Worm (Caenorhabditis elegans) whole organism, dauer: ENCODE data around the gene F02E11.4.

Source experiments
- unc-62 ChIP-seq: sonication (generic microtip); optimal IDR thresholded peaks from 2 replicates; lab custom pipeline; 2017; ENCODE audit warnings: missing biosample characterization, missing genetic modification reagents, missing genetic modification characterization

F02E11.4 gene

DNA sequence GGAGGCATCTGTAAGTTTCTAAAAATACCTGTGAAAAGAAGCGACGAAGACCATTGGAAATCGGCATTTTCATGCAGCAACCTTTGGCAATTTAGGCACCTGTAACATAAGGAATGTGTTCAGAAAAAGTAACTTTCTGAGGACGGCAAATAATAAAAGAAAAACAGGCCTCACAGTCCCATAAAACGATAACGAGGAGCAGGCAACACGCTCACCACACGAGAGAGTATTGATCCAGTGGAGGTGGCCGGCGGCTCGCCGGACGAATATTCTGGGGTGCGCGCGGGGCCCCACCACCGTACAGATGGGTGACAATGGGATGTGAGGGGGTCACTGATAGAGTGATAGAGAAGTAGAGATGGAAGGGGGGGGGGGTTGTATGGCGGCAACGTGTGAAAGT is 2.7 kb downstream of the F02E11.4 start, which contains the start of gene F02E11.3:
TSS of gene F02E11.3 (minus strand) at position 101 of the 400 bp plus-strand sequence.
- no peak for TF ChIP-seq unc-62 (GFP tag; lab: Kevin White, UChicago)

ce11 chrII:3270598-3270997 is 7.0 kb downstream of the F02E11.4 start:
- TF ChIP-seq unc-62 (GFP tag; lab: Kevin White, UChicago), result no peak

DNA sequence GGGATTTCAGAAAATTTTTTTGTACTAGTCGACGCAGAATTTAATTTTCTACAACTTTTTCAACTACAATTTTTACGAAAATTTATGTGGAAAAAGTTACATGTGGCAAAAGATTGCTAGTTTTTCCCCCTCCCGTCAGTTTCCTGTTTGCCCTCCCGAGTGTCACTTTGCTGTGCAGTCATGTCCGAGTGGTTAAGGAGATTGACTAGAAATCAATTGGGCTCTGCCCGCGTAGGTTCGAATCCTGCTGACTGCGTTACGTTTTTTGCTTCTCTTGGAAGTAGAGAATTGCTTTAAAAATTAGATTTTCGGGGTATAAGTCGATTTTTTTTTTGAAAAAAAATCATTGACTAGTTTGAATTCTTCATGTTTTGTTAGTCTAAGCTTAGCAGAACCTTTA is 9.8 kb downstream of the F02E11.4 start:
- TF ChIP-seq unc-62 (GFP tag; lab: Kevin White, UChicago), result no peak

ce11 chrII:3267365-3267764 is 10.2 kb downstream of the F02E11.4 start, which contains the start of gene F02E11.7:
Gene F02E11.7 (plus strand): TSS chrII:3267665.
- no peak for TF ChIP-seq unc-62 (GFP tag; lab: Kevin White, UChicago)

ce11 chrII:3264704-3265103 is 12.9 kb downstream of the F02E11.4 start:
- no peak for TF ChIP-seq unc-62 (GFP tag; lab: Kevin White, UChicago)

DNA sequence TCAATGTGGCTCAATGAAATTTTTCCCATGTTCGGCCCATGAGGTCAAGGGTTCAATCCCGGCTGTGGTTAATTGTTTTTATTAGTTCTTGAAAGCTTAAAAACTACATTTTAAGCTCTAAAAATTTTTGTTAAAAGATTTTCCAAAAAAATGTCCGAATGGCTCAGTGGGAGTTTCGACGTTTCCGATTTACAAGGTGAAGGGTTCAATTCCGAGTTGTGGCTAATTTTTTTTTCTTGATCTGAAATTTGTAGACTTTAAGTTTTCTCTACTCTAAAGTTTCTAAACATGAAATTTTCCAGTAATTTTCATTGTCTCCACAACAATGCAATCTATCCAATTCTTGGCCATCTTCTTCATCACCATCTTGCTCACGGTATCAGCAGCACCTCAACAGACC is 15.1 kb downstream of the F02E11.4 start, which contains the start of gene F02E11.2:
TSS of gene F02E11.2 (plus strand) at position 301 of the 400 bp plus-strand sequence.
- no peak for TF ChIP-seq unc-62 (GFP tag; lab: Kevin White, UChicago)

ce11 chrII:3259254-3259653 is 18.3 kb downstream of the F02E11.4 start, which contains the start of gene gcy-19:
Gene gcy-19 (minus strand): TSS chrII:3259354.
- TF ChIP-seq unc-62 (GFP tag; lab: Kevin White, UChicago), result no peak

DNA sequence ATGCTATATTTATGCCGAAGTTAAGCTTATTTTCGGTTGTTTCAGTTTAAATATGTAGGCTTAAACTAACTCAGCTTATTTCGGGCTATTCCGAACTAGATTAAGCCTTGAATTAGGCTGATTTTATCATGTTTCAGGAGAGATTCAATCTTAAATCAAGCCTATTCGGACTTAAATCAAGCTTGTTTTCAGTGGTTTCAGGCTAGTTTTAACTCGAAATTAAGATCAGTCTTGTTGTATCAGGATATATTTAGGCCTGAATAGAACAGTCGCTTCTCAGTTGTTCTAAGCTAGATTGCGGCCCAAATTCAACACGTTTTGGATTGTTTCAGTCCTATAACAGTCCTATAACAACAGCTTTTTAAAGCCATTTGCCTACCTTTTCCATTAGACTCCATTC is 25.8 kb downstream of the F02E11.4 start:
- TF ChIP-seq unc-62 (GFP tag; lab: Kevin White, UChicago), result no peak

DNA sequence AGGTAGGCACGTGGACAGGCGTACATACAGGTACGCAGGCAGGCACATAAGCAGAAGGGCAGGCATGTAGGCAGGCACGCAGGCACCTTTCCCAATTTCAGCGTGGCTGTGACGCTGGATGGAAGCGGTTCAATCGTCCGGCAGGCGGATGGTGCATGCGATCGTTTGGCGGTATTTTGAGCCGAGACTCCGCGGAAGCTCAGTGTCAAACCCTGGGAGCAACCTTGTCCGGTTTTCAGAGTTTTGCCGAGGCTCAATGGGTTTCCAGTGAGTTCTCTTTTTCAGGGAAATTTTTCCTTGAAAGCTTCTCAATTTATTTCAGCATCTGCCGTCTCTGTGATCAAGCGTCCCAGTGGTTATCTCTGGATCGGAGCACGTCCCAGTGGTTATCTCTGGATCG is 27.4 kb downstream of the F02E11.4 start:
- TF ChIP-seq unc-62 (GFP tag; lab: Kevin White, UChicago), result no peak

ce11 chrII:3249406-3249805 is 28.2 kb downstream of the F02E11.4 start, which contains the start of gene clec-124:
Gene clec-124 (plus strand): TSS chrII:3249706.
- TF ChIP-seq unc-62 (GFP tag; lab: Kevin White, UChicago), result no peak

DNA sequence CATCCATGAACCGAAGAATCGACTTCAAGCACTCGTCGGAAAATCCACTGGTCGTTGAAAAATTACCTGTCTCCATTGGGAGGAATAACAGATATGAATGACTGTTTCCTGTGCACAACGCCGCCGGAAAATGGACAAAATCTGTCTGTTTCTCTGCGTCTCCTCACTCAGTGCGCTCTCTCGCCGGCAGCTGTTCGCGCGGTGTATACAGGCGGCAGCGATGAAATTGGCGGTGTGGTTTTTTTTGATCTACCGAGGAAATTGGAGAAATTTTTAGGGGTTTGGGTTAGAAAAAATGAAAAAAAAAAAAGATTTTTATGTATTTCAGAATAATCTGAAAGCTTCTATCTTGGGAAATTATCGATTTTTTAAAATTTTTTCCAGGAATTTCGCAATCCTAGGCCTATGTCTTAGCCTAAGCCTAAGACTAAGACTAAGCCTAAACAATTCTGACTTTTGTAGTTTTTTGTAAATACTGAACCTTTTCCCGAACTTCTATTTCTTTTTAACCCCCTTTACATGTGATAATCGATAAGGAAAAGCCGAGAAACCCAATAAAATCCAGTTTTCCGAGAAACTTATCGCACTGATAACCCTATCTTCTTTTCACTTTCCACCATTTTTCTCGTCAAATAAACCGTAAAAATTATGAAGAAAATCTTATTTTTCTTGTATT is 29.4 kb downstream of the F02E11.4 start, which contains the start of the genes fbxc-50 and C17F4.2:
TSS of gene fbxc-50 (minus strand) at position 81 of the 676 bp plus-strand sequence.
TSS of gene C17F4.2 (plus strand) at position 626 of the 676 bp plus-strand sequence.
- no peak for TF ChIP-seq unc-62 (GFP tag; lab: Kevin White, UChicago)

DNA sequence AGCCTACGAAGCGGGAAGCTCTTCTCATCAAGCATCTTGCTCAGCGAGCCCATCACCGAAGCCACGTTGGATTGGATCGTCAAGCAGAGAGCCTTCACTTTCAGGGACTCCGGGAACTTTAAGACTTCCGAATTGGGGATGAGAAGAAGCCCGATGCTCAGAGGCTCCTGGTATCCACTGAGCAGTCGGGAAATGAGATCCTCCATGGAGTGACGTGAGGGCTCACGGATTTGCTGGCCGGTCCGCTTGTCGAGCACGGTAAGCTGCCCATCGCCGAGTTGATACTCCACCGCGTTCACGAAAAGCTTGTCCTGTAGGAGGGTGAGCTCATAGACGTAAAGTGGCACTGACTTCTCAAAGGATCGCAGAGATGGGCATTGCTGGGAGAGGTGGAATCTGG is 30.0 kb downstream of the F02E11.4 start:
- TF ChIP-seq unc-62 (GFP tag; lab: Kevin White, UChicago), result no peak

DNA sequence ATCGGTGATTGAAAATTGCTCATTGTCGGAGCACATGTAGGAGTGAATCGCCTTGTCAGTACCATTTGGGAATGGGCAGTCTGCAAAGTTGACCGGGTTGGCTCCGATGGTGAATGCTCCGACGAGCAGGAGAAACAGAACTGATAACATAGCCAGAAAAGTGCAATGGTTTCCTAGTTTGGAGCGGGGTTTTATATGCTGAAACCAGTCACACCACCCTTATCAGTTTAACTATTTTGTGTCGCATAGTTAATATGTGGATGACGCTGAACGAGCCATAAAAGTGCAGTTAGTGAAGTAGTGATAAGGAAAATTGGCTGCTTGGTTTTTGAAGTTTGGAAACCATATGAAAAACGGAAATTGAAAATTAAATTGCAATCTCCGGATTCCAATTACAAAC is 31.8 kb downstream of the F02E11.4 start, which contains the start of gene C17F4.7:
TSS of gene C17F4.7 (minus strand) at position 180 of the 400 bp plus-strand sequence.
- TF ChIP-seq unc-62 (GFP tag; lab: Kevin White, UChicago), result no peak

DNA sequence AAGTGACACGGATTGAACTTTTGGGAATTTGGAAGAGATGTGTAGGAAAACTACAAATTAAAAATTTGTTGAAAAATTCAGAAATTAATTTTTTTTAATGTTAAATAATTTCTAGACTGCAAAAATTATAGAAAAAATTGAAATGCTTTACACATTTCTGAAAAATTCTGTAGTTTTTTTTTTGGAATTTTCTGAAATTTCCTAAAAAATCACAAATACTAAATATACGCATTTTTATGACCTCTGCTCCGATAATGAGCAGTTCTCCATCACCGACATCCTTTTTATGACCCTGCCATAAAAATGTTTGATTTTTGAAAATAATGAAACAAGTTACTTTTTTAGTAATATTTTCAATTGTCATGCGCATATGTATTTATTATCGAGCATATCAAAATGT is 32.8 kb downstream of the F02E11.4 start:
- no peak for TF ChIP-seq unc-62 (GFP tag; lab: Kevin White, UChicago)

DNA sequence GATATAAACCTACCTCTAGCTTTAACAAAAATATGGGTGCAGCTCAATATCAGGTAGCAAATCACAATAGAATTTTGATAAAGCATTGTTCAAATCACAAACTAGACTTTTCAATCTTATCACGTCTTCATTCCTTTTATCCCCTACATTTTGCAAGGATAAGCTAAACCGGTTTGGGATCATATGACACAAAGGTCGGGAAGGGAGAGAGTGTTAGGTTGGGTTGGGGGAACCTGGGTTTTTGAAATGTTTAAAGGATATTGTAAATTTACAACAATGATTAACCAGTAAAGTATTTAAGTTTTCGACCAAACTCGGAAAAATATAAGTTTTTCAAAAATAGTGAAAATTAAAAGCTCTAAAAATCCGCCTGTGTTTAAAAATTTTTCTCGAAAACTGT is 33.5 kb downstream of the F02E11.4 start, which contains the start of gene C17F4.12:
TSS of gene C17F4.12 (minus strand) at position 101 of the 400 bp plus-strand sequence.
- no peak for TF ChIP-seq unc-62 (GFP tag; lab: Kevin White, UChicago)

ce11 chrII:3241842-3242241 is 35.7 kb downstream of the F02E11.4 start:
- TF ChIP-seq unc-62 (GFP tag; lab: Kevin White, UChicago), result no peak

- no peak for TF ChIP-seq unc-62 (GFP tag; lab: Kevin White, UChicago)
These were observed 37.4 kb downstream of the F02E11.4 start, which contains the start of gene C17F4.3 for ce11 chrII:3240207-3240606. Gene C17F4.3 (plus strand): TSS chrII:3240507.
